Worm (Caenorhabditis elegans) whole organism, L1 larva: ENCODE data around the gene sru-25.

ENCODE experiments used
- aha-1 ChIP-seq: fragments of 150-350 bp; optimal IDR thresholded peaks from 2 replicates; lab custom pipeline; 2014; ENCODE audit warnings: missing biosample characterization, missing genetic modification characterization
- alr-1 ChIP-seq: fragments of 200-800 bp; sonication (Bioruptor generic); optimal IDR thresholded peaks from 2 replicates; lab custom pipeline; 2018; ENCODE audit warnings: borderline replicate concordance, mild to moderate bottlenecking, missing genetic modification characterization, missing compliant biosample characterization
- aly-2 ChIP-seq: fragments of 150-350 bp; optimal IDR thresholded peaks from 2 replicates; lab custom pipeline; 2014; ENCODE audit warnings: missing biosample characterization, missing genetic modification characterization
- ama-1 ChIP-seq: fragments of 150-350 bp; optimal IDR thresholded peaks from 2 replicates; lab custom pipeline; 2014
- lin-39 ChIP-seq: fragments of 150-350 bp; optimal IDR thresholded peaks from 2 replicates; lab custom pipeline; 2014; ENCODE audit warnings: missing biosample characterization, missing genetic modification reagents, missing genetic modification characterization
- lsy-2 ChIP-seq, 2 experiments: fragments of 150-350 bp; optimal IDR thresholded peaks; 2 replicates each; lab custom pipeline; 2014; ENCODE audit warnings: missing biosample characterization in 2 of 2, missing genetic modification characterization in 2 of 2
- mdl-1 ChIP-seq, 2 experiments: fragments of 150-350 bp; optimal IDR thresholded peaks; 2 replicates each; lab custom pipeline; 2014 to 2017; ENCODE audit warnings: missing biosample characterization in 2 of 2, missing genetic modification characterization in 2 of 2, inconsistent platforms in 1 of 2
- nhr-11 ChIP-seq: fragments of 150-350 bp; optimal IDR thresholded peaks from 2 replicates; lab custom pipeline; 2014; ENCODE audit warnings: missing biosample characterization, missing genetic modification characterization
- nhr-28 ChIP-seq: fragments of 150-350 bp; optimal IDR thresholded peaks from 2 replicates; lab custom pipeline; 2014; ENCODE audit warnings: missing biosample characterization, missing genetic modification characterization
- nhr-84 ChIP-seq: sonication (generic microtip); optimal IDR thresholded peaks from 2 replicates; lab custom pipeline; 2017; ENCODE audit warnings: missing biosample characterization, missing genetic modification characterization
- skn-1 ChIP-seq: fragments of 150-350 bp; optimal IDR thresholded peaks from 2 replicates; lab custom pipeline; 2014; ENCODE audit warnings: missing biosample characterization, missing genetic modification characterization
- snu-23 ChIP-seq: sonication (generic microtip); optimal IDR thresholded peaks from 2 replicates; lab custom pipeline; 2016; ENCODE audit warnings: missing genetic modification characterization, missing compliant biosample characterization
- unc-86 ChIP-seq: sonication (generic microtip); optimal IDR thresholded peaks from 2 replicates; lab custom pipeline; 2016; ENCODE audit warnings: missing genetic modification characterization, missing compliant biosample characterization

- TF ChIP-seq nhr-84 (tag; lab: Kevin White, UChicago): no peak
- TF ChIP-seq aly-2 (tag; lab: Kevin White, UChicago): no peak
- no peak for TF ChIP-seq alr-1 (tag; lab: Kevin White, UChicago)
- TF ChIP-seq skn-1 (tag; lab: Kevin White, UChicago): no peak
- no peak for TF ChIP-seq aha-1
- no peak for TF ChIP-seq nhr-28 (tag; lab: Kevin White, UChicago)
- no peak for TF ChIP-seq mdl-1 (tag; optimal IDR thresholded peaks at IDR 0.05; lab: Kevin White, UChicago)
- no peak for TF ChIP-seq nhr-11 (tag; lab: Kevin White, UChicago)
- no peak for TF ChIP-seq lsy-2 (tag; optimal IDR thresholded peaks at IDR 0.05; lab: Kevin White, UChicago)
- TF ChIP-seq lin-39: no peak
- no peak for TF ChIP-seq ama-1 (lab: Kevin White, UChicago)
- TF ChIP-seq snu-23 (GFP tag; lab: Kevin White, UChicago): no peak
- TF ChIP-seq unc-86 (tag; lab: Kevin White, UChicago): no peak
Observed at ce11 chrV:682031-682430, 7.9 kb upstream of the sru-25 start, which contains the start of gene srx-23.
